Fruit fly (Drosophila melanogaster) whole organism, embryonic: ENCODE results near the gene UQCR-Q.

Source experiments
- Antp ChIP-seq: fragments of 200-800 bp; sonication (Bioruptor generic); optimal IDR thresholded peaks from 3 replicates; lab custom pipeline; 2016; ENCODE audit warnings: missing biosample characterization, missing genetic modification characterization
- Atf-2 ChIP-seq: fragments of 200-800 bp; sonication (Bioruptor generic); optimal IDR thresholded peaks from 2 replicates; lab custom pipeline; 2016; ENCODE audit warnings: missing biosample characterization, missing genetic modification characterization
- B-H1 ChIP-seq: fragments of 200-800 bp; sonication (Bioruptor generic); IDR thresholded peaks from 3 replicates; pipeline ENCODE4 v1.3.6; 2022; ENCODE audit warnings: missing biosample characterization, missing genetic modification characterization
- CG10543 ChIP-seq: fragments of 200-800 bp; sonication (Bioruptor generic); optimal IDR thresholded peaks from 3 replicates; lab custom pipeline; 2017; ENCODE audit warnings: missing biosample characterization, mild to moderate bottlenecking, missing genetic modification characterization, moderate library complexity
- CG10959 ChIP-seq: fragments of 200-800 bp; sonication (Bioruptor generic); IDR thresholded peaks from 2 replicates; pipeline ENCODE4 v1.3.6; 2022; ENCODE audit warnings: missing biosample characterization, missing genetic modification characterization
- CG11504 ChIP-seq: fragments of 200-800 bp; sonication (Bioruptor generic); optimal IDR thresholded peaks from 3 replicates; lab custom pipeline; 2019; ENCODE audit warnings: missing biosample characterization, mild to moderate bottlenecking, missing genetic modification characterization, moderate library complexity
- CG12104 ChIP-seq: fragments of 200-800 bp; sonication (Bioruptor generic); optimal IDR thresholded peaks from 3 replicates; lab custom pipeline; 2016; ENCODE audit warnings: missing biosample characterization, missing genetic modification characterization
- CG12769 ChIP-seq: fragments of 200-800 bp; sonication (Bioruptor generic); optimal IDR thresholded peaks from 2 replicates; lab custom pipeline; 2019; ENCODE audit warnings: missing biosample characterization, mild to moderate bottlenecking, missing genetic modification characterization, moderate library complexity
- CG13775 ChIP-seq: fragments of 200-800 bp; sonication (Bioruptor generic); optimal IDR thresholded peaks from 3 replicates; lab custom pipeline; 2017; ENCODE audit warnings: missing biosample characterization, mild to moderate bottlenecking, missing genetic modification characterization
- CG13894 ChIP-seq: fragments of 200-800 bp; sonication (Bioruptor generic); optimal IDR thresholded peaks from 3 replicates; lab custom pipeline; 2018; ENCODE audit warnings: missing biosample characterization, mild to moderate bottlenecking, missing genetic modification characterization, moderate library complexity
- CG1529 ChIP-seq: fragments of 200-800 bp; sonication (Bioruptor generic); optimal IDR thresholded peaks from 3 replicates; lab custom pipeline; 2018; ENCODE audit warnings: missing biosample characterization, missing genetic modification characterization
- CG16863 ChIP-seq: fragments of 200-800 bp; sonication (Bioruptor generic); optimal IDR thresholded peaks from 3 replicates; lab custom pipeline; 2016; ENCODE audit warnings: missing biosample characterization, missing genetic modification characterization
- CG17829 ChIP-seq: fragments of 200-800 bp; optimal IDR thresholded peaks from 2 replicates; lab custom pipeline; 2019; ENCODE audit warnings: missing biosample characterization, mild to moderate bottlenecking, missing genetic modification characterization, moderate library complexity
- CG2116 ChIP-seq: fragments of 200-800 bp; sonication (Bioruptor generic); optimal IDR thresholded peaks from 3 replicates; lab custom pipeline; 2018; ENCODE audit warnings: missing biosample characterization, mild to moderate bottlenecking, missing genetic modification characterization
- CG2875 ChIP-seq: fragments of 200-800 bp; sonication (Bioruptor generic); optimal IDR thresholded peaks from 2 replicates; lab custom pipeline; 2017; ENCODE audit warnings: missing biosample characterization, mild to moderate bottlenecking, missing genetic modification characterization, missing genetic modification reagents
- CG32767 ChIP-seq: fragments of 200-800 bp; sonication (Bioruptor generic); IDR thresholded peaks from 2 replicates; pipeline ENCODE4 v1.3.6; 2022; ENCODE audit warnings: missing biosample characterization, missing genetic modification characterization
- CG3838 ChIP-seq: fragments of 200-800 bp; sonication (Bioruptor generic); optimal IDR thresholded peaks from 3 replicates; lab custom pipeline; 2016; ENCODE audit warnings: missing biosample characterization, missing genetic modification characterization
- CG3847 ChIP-seq: fragments of 200-800 bp; sonication (Bioruptor generic); IDR thresholded peaks from 2 replicates; pipeline ENCODE4 v1.3.6; 2022; ENCODE audit warnings: missing biosample characterization, missing genetic modification characterization
- CG5245 ChIP-seq: fragments of 200-800 bp; sonication (Bioruptor generic); optimal IDR thresholded peaks from 3 replicates; lab custom pipeline; 2016; ENCODE audit warnings: missing biosample characterization, missing genetic modification characterization
- CG6791 ChIP-seq: fragments of 200-800 bp; sonication (Bioruptor generic); IDR thresholded peaks from 3 replicates; pipeline ENCODE4 v1.3.6; 2022; ENCODE audit warnings: missing biosample characterization, missing genetic modification characterization; ENCODE audit not compliant: partially characterized antibody
- CG7556 ChIP-seq: fragments of 200-800 bp; sonication (Bioruptor generic); optimal IDR thresholded peaks from 2 replicates; lab custom pipeline; 2017; ENCODE audit warnings: missing biosample characterization, mild to moderate bottlenecking, missing genetic modification characterization
- CG8290 ChIP-seq, 3 experiments: fragments of 200-800 bp; sonication (Bioruptor generic); optimal IDR thresholded peaks; 2 replicates each; lab custom pipeline; 2016 to 2019; ENCODE audit warnings: missing biosample characterization in 3 of 3, missing genetic modification characterization in 3 of 3, mild to moderate bottlenecking in 2 of 3, moderate library complexity in 1 of 3
- CG9215 ChIP-seq: fragments of 200-800 bp; sonication (Bioruptor generic); IDR thresholded peaks from 2 replicates; pipeline ENCODE4 v1.3.6; 2022; ENCODE audit warnings: missing biosample characterization, missing genetic modification characterization
- CG9437 ChIP-seq: fragments of 200-800 bp; sonication (Bioruptor generic); optimal IDR thresholded peaks from 2 replicates; lab custom pipeline; 2018; ENCODE audit warnings: missing biosample characterization, mild to moderate bottlenecking, missing genetic modification characterization
- CG9727 ChIP-seq: fragments of 200-800 bp; sonication (Bioruptor generic); optimal IDR thresholded peaks from 3 replicates; lab custom pipeline; 2017; ENCODE audit warnings: missing biosample characterization, mild to moderate bottlenecking, missing genetic modification characterization
- D19A ChIP-seq: fragments of 200-800 bp; optimal IDR thresholded peaks from 3 replicates; lab custom pipeline; 2019; ENCODE audit warnings: missing biosample characterization, mild to moderate bottlenecking, missing genetic modification characterization, moderate library complexity
- HHEX ChIP-seq: fragments of 200-800 bp; sonication (Bioruptor generic); optimal IDR thresholded peaks from 3 replicates; lab custom pipeline; 2017; ENCODE audit warnings: missing biosample characterization, mild to moderate bottlenecking, missing genetic modification characterization, missing genetic modification reagents
- HLH4C ChIP-seq: fragments of 200-800 bp; sonication (Bioruptor generic); IDR thresholded peaks from 3 replicates; pipeline ENCODE4 v1.3.6; 2022; ENCODE audit warnings: missing biosample characterization, missing genetic modification characterization; ENCODE audit not compliant: partially characterized antibody
- Hr39 ChIP-seq: fragments of >200 bp; optimal IDR thresholded peaks from 2 replicates; lab custom pipeline; 2017
- Hr78 ChIP-seq, 2 experiments: fragments of 200-800 bp in 1 of 2; fragments of >200 bp in 1 of 2; sonication (Bioruptor generic) in 1 of 2; optimal IDR thresholded peaks; 2 replicates each; lab custom pipeline; 2017 to 2019; ENCODE audit warnings: missing biosample characterization in 2 of 2, missing genetic modification characterization in 2 of 2, mild to moderate bottlenecking in 1 of 2, moderate library complexity in 1 of 2
- Kr ChIP-seq: fragments of 200-800 bp; sonication (Bioruptor generic); optimal IDR thresholded peaks from 2 replicates; lab custom pipeline; 2017; ENCODE audit warnings: missing biosample characterization, mild to moderate bottlenecking, missing genetic modification characterization
- NfI ChIP-seq: fragments of 200-800 bp; sonication (Bioruptor generic); optimal IDR thresholded peaks from 3 replicates; lab custom pipeline; 2018; ENCODE audit warnings: missing biosample characterization, mild to moderate bottlenecking, missing genetic modification characterization, moderate library complexity
- Oli ChIP-seq: fragments of 200-800 bp; sonication (Bioruptor generic); optimal IDR thresholded peaks from 2 replicates; lab custom pipeline; 2018; ENCODE audit warnings: missing biosample characterization, mild to moderate bottlenecking, missing genetic modification characterization, moderate library complexity
- Pdp1 ChIP-seq, 2 experiments: fragments of 200-800 bp; sonication (Bioruptor generic); optimal IDR thresholded peaks; 3 replicates each; lab custom pipeline; 2016; ENCODE audit warnings: missing biosample characterization in 2 of 2, missing genetic modification characterization in 2 of 2, mild to moderate bottlenecking in 1 of 2, moderate library complexity in 1 of 2
- Poxn ChIP-seq: fragments of 200-800 bp; sonication (Bioruptor generic); IDR thresholded peaks from 2 replicates; pipeline ENCODE4 v1.3.6; 2022; ENCODE audit warnings: missing biosample characterization, missing genetic modification characterization
- Rfx ChIP-seq: fragments of 200-800 bp; sonication (Bioruptor generic); IDR thresholded peaks from 2 replicates; pipeline ENCODE4 v1.3.6; 2022; ENCODE audit warnings: missing biosample characterization, missing genetic modification characterization
- Ssrp ChIP-seq: fragments of 200-800 bp; sonication (Bioruptor generic); optimal IDR thresholded peaks from 2 replicates; lab custom pipeline; 2018; ENCODE audit warnings: missing biosample characterization, mild to moderate bottlenecking, missing genetic modification characterization, moderate library complexity
- abd-A ChIP-seq: fragments of 200-800 bp; sonication (Bioruptor generic); optimal IDR thresholded peaks from 3 replicates; lab custom pipeline; 2019; ENCODE audit warnings: missing biosample characterization, mild to moderate bottlenecking, missing genetic modification characterization, moderate library complexity
- ap ChIP-seq: fragments of 200-800 bp; sonication (Bioruptor generic); IDR thresholded peaks from 2 replicates; pipeline ENCODE4 v1.3.6; 2022; ENCODE audit warnings: missing biosample characterization, missing genetic modification characterization
- ase ChIP-seq: fragments of 200-800 bp; sonication (Bioruptor generic); IDR thresholded peaks from 3 replicates; pipeline ENCODE4 v1.3.6; 2022; ENCODE audit warnings: missing biosample characterization, missing genetic modification characterization
- chinmo ChIP-seq: fragments of 200-800 bp; sonication (Bioruptor generic); IDR thresholded peaks from 4 replicates; pipeline ENCODE4 v1.3.6; 2022; ENCODE audit warnings: missing biosample characterization, missing genetic modification characterization; ENCODE audit not compliant: partially characterized antibody
- dmrt11E ChIP-seq: fragments of 200-800 bp; sonication (Bioruptor generic); optimal IDR thresholded peaks from 3 replicates; lab custom pipeline; 2018; ENCODE audit warnings: missing biosample characterization, mild to moderate bottlenecking, missing genetic modification characterization, moderate library complexity
- en ChIP-seq: fragments of 200-800 bp; sonication (Bioruptor generic); optimal IDR thresholded peaks from 2 replicates; lab custom pipeline; 2016; ENCODE audit warnings: missing biosample characterization, missing genetic modification characterization
- eve ChIP-seq, 2 experiments: fragments of >200 bp; optimal IDR thresholded peaks; 2 replicates each; lab custom pipeline; 2017; ENCODE audit warnings: missing biosample characterization in 2 of 2, missing genetic modification characterization in 2 of 2
- mam ChIP-seq: fragments of 200-800 bp; sonication (Bioruptor generic); optimal IDR thresholded peaks from 3 replicates; lab custom pipeline; 2016; ENCODE audit warnings: missing biosample characterization, missing genetic modification characterization
- repo ChIP-seq: fragments of 200-800 bp; sonication (Bioruptor generic); optimal IDR thresholded peaks from 2 replicates; lab custom pipeline; 2016; ENCODE audit warnings: missing biosample characterization, missing genetic modification characterization
- sd ChIP-seq: fragments of 200-800 bp; sonication (Bioruptor generic); optimal IDR thresholded peaks from 3 replicates; lab custom pipeline; 2018; ENCODE audit warnings: missing biosample characterization, mild to moderate bottlenecking, missing genetic modification characterization, moderate library complexity
- stwl ChIP-seq: fragments of 200-800 bp; sonication (Bioruptor generic); optimal IDR thresholded peaks from 3 replicates; lab custom pipeline; 2018; ENCODE audit warnings: missing biosample characterization, mild to moderate bottlenecking, missing genetic modification characterization, moderate library complexity
- tio ChIP-seq: fragments of 200-800 bp; sonication (Bioruptor generic); optimal IDR thresholded peaks from 2 replicates; lab custom pipeline; 2017; ENCODE audit warnings: missing biosample characterization, missing genetic modification characterization, inconsistent platforms
- wek ChIP-seq: fragments of 200-800 bp; sonication (Bioruptor generic); optimal IDR thresholded peaks from 3 replicates; lab custom pipeline; 2018; ENCODE audit warnings: missing biosample characterization, mild to moderate bottlenecking, missing genetic modification characterization, moderate library complexity

The UQCR-Q gene

dm6 chr3L:17428779-17429178 lies 45.8 kb upstream of the UQCR-Q start, which contains the start of gene Gorab (continued):
- peak; percentile 88 for TF ChIP-seq NfI (GFP tag; lab: Kevin White, UChicago)
- peak; percentile 47 for TF ChIP-seq CG7556
- TF ChIP-seq Atf-2 (GFP tag; lab: Kevin White, UChicago), result peak; percentile 77
- TF ChIP-seq CG32767, result peak; percentile 89
- TF ChIP-seq mam (GFP tag; lab: Kevin White, UChicago), result peak; percentile 89
- TF ChIP-seq dmrt11E (tag; lab: Kevin White, UChicago), result peak; percentile 90
- TF ChIP-seq CG13775 (GFP tag; lab: Kevin White, UChicago), result peak; percentile 91
- peak; percentile 93 for TF ChIP-seq B-H1 (GFP tag; lab: Robert Waterston, UW)
- peak; percentile 52; the same call in 1 of the 3 replicates for TF ChIP-seq CG6791 (GFP tag; lab: Robert Waterston, UW)
- TF ChIP-seq CG11504 (tag; lab: Kevin White, UChicago), result peak; percentile 87
- no peak for TF ChIP-seq Kr (GFP tag; lab: Kevin White, UChicago)
- TF ChIP-seq CG5245 (GFP tag; lab: Kevin White, UChicago), result peak; percentile 74
- peak; percentile 92 for TF ChIP-seq CG17829 (tag; lab: Kevin White, UChicago)
- peak; percentile 94 for TF ChIP-seq CG10959 (GFP tag; lab: Robert Waterston, UW)
- peak; percentile 83 for TF ChIP-seq CG2116
- TF ChIP-seq CG3838 (GFP tag; lab: Kevin White, UChicago), result peak; percentile 56
- peak; percentile 88 for TF ChIP-seq CG9727 (GFP tag; lab: Kevin White, UChicago)
- peak; percentile 7 for TF ChIP-seq Antp (GFP tag; lab: Kevin White, UChicago)
- peak; percentile 55 for TF ChIP-seq repo (GFP tag; lab: Kevin White, UChicago)
- no peak for TF ChIP-seq Hr39
- peak; percentile 77 for TF ChIP-seq CG16863 (GFP tag; lab: Kevin White, UChicago)
- TF ChIP-seq CG9437 (GFP tag; lab: Kevin White, UChicago), result peak; percentile 58
- TF ChIP-seq ap (GFP tag; lab: Robert Waterston, UW), result peak; percentile 96
- TF ChIP-seq CG1529, result peak; percentile 47
- TF ChIP-seq ase (GFP tag; lab: Robert Waterston, UW), result peak; percentile 97
- no peak for TF ChIP-seq eve (GFP tag; optimal IDR thresholded peaks at IDR 0.05; lab: Kevin White, UChicago)
- peak; percentile 95 for TF ChIP-seq CG3847 (GFP tag; lab: Robert Waterston, UW)
- peak; percentile 80 for TF ChIP-seq Oli (tag; lab: Kevin White, UChicago)
- peak; percentile 93 for TF ChIP-seq stwl (tag; lab: Kevin White, UChicago)
- TF ChIP-seq Poxn (GFP tag; lab: Robert Waterston, UW), result peak; percentile 50; the same call in 1 of the 2 replicates
- peak; percentile 91 for TF ChIP-seq tio (GFP tag; lab: Kevin White, UChicago)
- no peak for TF ChIP-seq en (GFP tag; lab: Kevin White, UChicago)
- TF ChIP-seq CG12104 (GFP tag; lab: Kevin White, UChicago), result peak; percentile 90
- peak; percentile 92 for TF ChIP-seq Ssrp (tag; lab: Kevin White, UChicago)
- TF ChIP-seq D19A (tag; lab: Kevin White, UChicago), result peak; percentile 88
- TF ChIP-seq CG9215 (GFP tag; lab: Robert Waterston, UW), result peak; percentile 93
- TF ChIP-seq CG2875 (GFP tag; lab: Kevin White, UChicago), result peak; percentile 4

dm6 chr3L:17430390-17430789 lies 44.2 kb upstream of the UQCR-Q start:
- TF ChIP-seq Hr78 (GFP tag; optimal IDR thresholded peaks at IDR 0.05; lab: Kevin White, UChicago), result peak in 1 of 2 experiments; percentile 75
- peak; percentile 5; the same call in 1 of the 2 replicates for TF ChIP-seq Rfx (GFP tag; lab: Robert Waterston, UW)
- peak; percentile 61 for TF ChIP-seq sd
- peak; percentile 39 for TF ChIP-seq abd-A (tag; lab: Kevin White, UChicago)
- TF ChIP-seq wek (GFP tag; lab: Kevin White, UChicago), result no peak
- peak; percentile 87; the same call in 3 of the 4 replicates for TF ChIP-seq chinmo
- TF ChIP-seq CG12769 (tag; lab: Kevin White, UChicago), result peak; percentile 95
- peak; percentile 73 for TF ChIP-seq CG13894 (tag; lab: Kevin White, UChicago)
- 0 out of 3 replicates have a peak, but pooled peaks have one; percentile 29 for TF ChIP-seq HLH4C (GFP tag; lab: Robert Waterston, UW)
- TF ChIP-seq Pdp1 (GFP tag; optimal IDR thresholded peaks at IDR 0.05; lab: Kevin White, UChicago), result peak in 1 of 2 experiments; percentile 4
- TF ChIP-seq CG8290 (GFP tag; optimal IDR thresholded peaks at IDR 0.05; lab: Kevin White, UChicago), result no peak
- peak in 1 of 2 experiments; percentile 70 for TF ChIP-seq CG8290 (tag; optimal IDR thresholded peaks at IDR 0.05; lab: Kevin White, UChicago)
- no peak for TF ChIP-seq HHEX (GFP tag; lab: Kevin White, UChicago)
- TF ChIP-seq CG10543 (GFP tag; lab: Kevin White, UChicago), result peak; percentile 81
